Fruit fly (Drosophila melanogaster) whole organism, prepupa: ENCODE measurements around the gene CG13667.

ENCODE experiments used
- CG10631 ChIP-seq: fragments of 200-800 bp; sonication (Bioruptor generic); optimal IDR thresholded peaks from 2 replicates; lab custom pipeline; 2016; ENCODE audit warnings: missing biosample characterization, missing genetic modification characterization
- CG11294 ChIP-seq: fragments of 200-800 bp; sonication (Bioruptor generic); IDR thresholded peaks from 2 replicates; pipeline ENCODE4 v1.3.6; 2022; ENCODE audit warnings: missing biosample characterization, missing genetic modification characterization
- CG11762 ChIP-seq: fragments of 200-800 bp; sonication (Bioruptor generic); optimal IDR thresholded peaks from 3 replicates; lab custom pipeline; 2016; ENCODE audit warnings: missing biosample characterization, missing genetic modification characterization; ENCODE audit not compliant: insufficient read depth
- CG15336 ChIP-seq: fragments of 200-800 bp; sonication (Bioruptor generic); IDR thresholded peaks from 2 replicates; pipeline ENCODE4 v1.3.6; 2022; ENCODE audit warnings: missing biosample characterization, missing genetic modification characterization
- CG1621 ChIP-seq: fragments of 200-800 bp; sonication (Bioruptor generic); optimal IDR thresholded peaks from 3 replicates; lab custom pipeline; 2018; ENCODE audit warnings: missing biosample characterization, mild to moderate bottlenecking, missing genetic modification characterization
- CG16779 ChIP-seq: fragments of 200-800 bp; sonication (Bioruptor generic); optimal IDR thresholded peaks from 3 replicates; lab custom pipeline; 2017; ENCODE audit warnings: missing biosample characterization, mild to moderate bottlenecking, missing genetic modification characterization
- CG3032 ChIP-seq: fragments of 200-800 bp; optimal IDR thresholded peaks from 2 replicates; lab custom pipeline; 2019; ENCODE audit warnings: missing biosample characterization, mild to moderate bottlenecking, missing genetic modification characterization, moderate library complexity
- CG32006 ChIP-seq: fragments of 200-800 bp; sonication (Bioruptor generic); optimal IDR thresholded peaks from 3 replicates; lab custom pipeline; 2017; ENCODE audit warnings: missing biosample characterization, mild to moderate bottlenecking, missing genetic modification characterization
- CG3919 ChIP-seq: fragments of 200-800 bp; sonication (Bioruptor generic); optimal IDR thresholded peaks from 3 replicates; lab custom pipeline; 2016; ENCODE audit warnings: missing biosample characterization, missing genetic modification characterization
- CG4318 ChIP-seq: fragments of 200-800 bp; sonication (Bioruptor generic); optimal IDR thresholded peaks from 3 replicates; lab custom pipeline; 2017; ENCODE audit warnings: missing biosample characterization, mild to moderate bottlenecking, missing genetic modification characterization
- CG6808 ChIP-seq: fragments of 200-800 bp; sonication (Bioruptor generic); optimal IDR thresholded peaks from 3 replicates; lab custom pipeline; 2017; ENCODE audit warnings: missing biosample characterization, missing genetic modification characterization, mild to moderate bottlenecking, moderate library complexity, missing genetic modification reagents
- CG6854 ChIP-seq: fragments of 200-800 bp; sonication (Bioruptor generic); optimal IDR thresholded peaks from 2 replicates; lab custom pipeline; 2017; ENCODE audit warnings: missing biosample characterization, mild to moderate bottlenecking, missing genetic modification characterization
- CG7368 ChIP-seq: fragments of 200-800 bp; sonication (Bioruptor generic); optimal IDR thresholded peaks from 3 replicates; lab custom pipeline; 2016; ENCODE audit warnings: missing biosample characterization, missing genetic modification characterization
- CG8119 ChIP-seq: fragments of 200-800 bp; sonication (Bioruptor generic); IDR thresholded peaks from 3 replicates; pipeline ENCODE4 v1.3.6; 2022; ENCODE audit warnings: missing biosample characterization, missing genetic modification characterization
- CG8319 ChIP-seq: fragments of 200-800 bp; sonication (Bioruptor generic); optimal IDR thresholded peaks from 3 replicates; lab custom pipeline; 2016; ENCODE audit warnings: missing biosample characterization, missing genetic modification characterization
- CG8632 ChIP-seq: fragments of 200-800 bp; sonication (Bioruptor generic); optimal IDR thresholded peaks from 3 replicates; lab custom pipeline; 2016; ENCODE audit warnings: missing biosample characterization, missing genetic modification characterization
- CG9139 ChIP-seq: fragments of 200-800 bp; sonication (Bioruptor generic); optimal IDR thresholded peaks from 3 replicates; lab custom pipeline; 2017; ENCODE audit warnings: missing biosample characterization, mild to moderate bottlenecking, missing genetic modification characterization
- Eip75B ChIP-seq: fragments of 200-800 bp; sonication (Bioruptor generic); optimal IDR thresholded peaks from 3 replicates; lab custom pipeline; 2016; ENCODE audit warnings: missing biosample characterization, missing genetic modification characterization
- Eip78C ChIP-seq: fragments of 200-800 bp; sonication (Bioruptor generic); peaks from one replicate; lab custom pipeline; 2016; ENCODE audit warnings: missing biosample characterization, missing genetic modification characterization
- Ets21C ChIP-seq: fragments of 200-800 bp; sonication (Bioruptor generic); optimal IDR thresholded peaks from 3 replicates; lab custom pipeline; 2016; ENCODE audit warnings: missing biosample characterization, missing genetic modification characterization
- Ets96B ChIP-seq: fragments of 200-800 bp; optimal IDR thresholded peaks from 2 replicates; lab custom pipeline; 2019; ENCODE audit warnings: missing biosample characterization, mild to moderate bottlenecking, missing genetic modification characterization, moderate library complexity
- Gug ChIP-seq: fragments of 200-800 bp; sonication (Bioruptor generic); IDR thresholded peaks from 2 replicates; pipeline ENCODE4 v1.3.6; 2022; ENCODE audit warnings: missing biosample characterization, missing genetic modification characterization
- Hr4 ChIP-seq: fragments of 200-800 bp; sonication (Bioruptor generic); optimal IDR thresholded peaks from 3 replicates; lab custom pipeline; 2016; ENCODE audit warnings: missing biosample characterization, missing genetic modification characterization
- Lpt ChIP-seq: fragments of 200-800 bp; sonication (Bioruptor generic); optimal IDR thresholded peaks from 3 replicates; lab custom pipeline; 2016; ENCODE audit warnings: missing biosample characterization, missing genetic modification characterization
- OdsH ChIP-seq: fragments of 200-800 bp; sonication (Bioruptor generic); optimal IDR thresholded peaks from 3 replicates; lab custom pipeline; 2016; ENCODE audit warnings: missing biosample characterization, missing genetic modification characterization
- Smox ChIP-seq: fragments of 200-800 bp; sonication (Bioruptor generic); optimal IDR thresholded peaks from 3 replicates; lab custom pipeline; 2016; ENCODE audit warnings: missing biosample characterization, missing genetic modification characterization
- Sox14 ChIP-seq: fragments of 200-800 bp; sonication (Bioruptor generic); optimal IDR thresholded peaks from 3 replicates; lab custom pipeline; 2016; ENCODE audit warnings: missing biosample characterization, missing genetic modification characterization
- Sox15 ChIP-seq: fragments of 200-800 bp; sonication (Bioruptor generic); optimal IDR thresholded peaks from 3 replicates; lab custom pipeline; 2016; ENCODE audit warnings: missing biosample characterization, missing genetic modification characterization
- achi ChIP-seq: fragments of 200-800 bp; sonication (Bioruptor generic); optimal IDR thresholded peaks from 3 replicates; lab custom pipeline; 2016; ENCODE audit warnings: missing biosample characterization, missing genetic modification characterization
- acj6 ChIP-seq: fragments of 200-800 bp; sonication (Bioruptor generic); optimal IDR thresholded peaks from 3 replicates; lab custom pipeline; 2016; ENCODE audit warnings: missing biosample characterization, missing genetic modification characterization
- cyc ChIP-seq: fragments of 200-800 bp; sonication (Bioruptor generic); optimal IDR thresholded peaks from 3 replicates; lab custom pipeline; 2016; ENCODE audit warnings: missing biosample characterization, missing genetic modification characterization
- dac ChIP-seq: fragments of 200-800 bp; sonication (Bioruptor generic); optimal IDR thresholded peaks from 2 replicates; lab custom pipeline; 2017; ENCODE audit warnings: missing biosample characterization, mild to moderate bottlenecking, missing genetic modification characterization
- dsx ChIP-seq: fragments of 200-800 bp; optimal IDR thresholded peaks from 3 replicates; lab custom pipeline; 2019; ENCODE audit warnings: missing biosample characterization, mild to moderate bottlenecking, missing genetic modification characterization, moderate library complexity; ENCODE audit not compliant: poor library complexity, severe bottlenecking
- esn ChIP-seq: fragments of 200-800 bp; sonication (Bioruptor generic); optimal IDR thresholded peaks from 2 replicates; lab custom pipeline; 2016; ENCODE audit warnings: missing biosample characterization, mild to moderate bottlenecking, missing genetic modification characterization, moderate library complexity
- fd59A ChIP-seq: fragments of 200-800 bp; sonication (Bioruptor generic); optimal IDR thresholded peaks from 2 replicates; lab custom pipeline; 2017; ENCODE audit warnings: missing biosample characterization, mild to moderate bottlenecking, missing genetic modification characterization, missing genetic modification reagents
- fd85E ChIP-seq: fragments of 200-800 bp; sonication (Bioruptor generic); optimal IDR thresholded peaks from 3 replicates; lab custom pipeline; 2016; ENCODE audit warnings: missing biosample characterization, missing genetic modification characterization
- lz ChIP-seq: fragments of 200-800 bp; sonication (Bioruptor generic); optimal IDR thresholded peaks from 3 replicates; lab custom pipeline; 2016; ENCODE audit warnings: missing biosample characterization, missing genetic modification characterization
- ss ChIP-seq, 2 experiments: fragments of 200-800 bp; sonication (Bioruptor generic); optimal IDR thresholded peaks; 2 replicates in 1 of 2; 3 replicates in 1 of 2; lab custom pipeline; 2017 to 2018; ENCODE audit warnings: mild to moderate bottlenecking in 2 of 2, missing biosample characterization in 2 of 2, missing genetic modification characterization in 2 of 2, moderate library complexity in 1 of 2

CG13667 gene

dm6 chr3L:8423156-8423555, 17.9 kb downstream of the CG13667 start (continued):
- TF ChIP-seq CG7368, result no peak
- TF ChIP-seq Lpt (GFP tag; lab: Kevin White, UChicago), result no peak
- TF ChIP-seq cyc (GFP tag; lab: Kevin White, UChicago), result no peak
- TF ChIP-seq CG6808, result no peak
- TF ChIP-seq acj6 (GFP tag; lab: Kevin White, UChicago), result peak; percentile 15
- TF ChIP-seq CG1621 (tag; lab: Kevin White, UChicago), result no peak
- TF ChIP-seq Hr4 (GFP tag; lab: Kevin White, UChicago), result peak; percentile 65
- TF ChIP-seq fd85E (GFP tag; lab: Kevin White, UChicago), result no peak
- TF ChIP-seq CG11762 (GFP tag; lab: Kevin White, UChicago), result no peak
- peak; percentile 85 for TF ChIP-seq CG4318 (GFP tag; lab: Kevin White, UChicago)
- TF ChIP-seq CG10631 (GFP tag; lab: Kevin White, UChicago), result no peak
- peak; percentile 51 for TF ChIP-seq OdsH (GFP tag; lab: Kevin White, UChicago)
- peak; percentile 5 for TF ChIP-seq Ets96B (tag; lab: Kevin White, UChicago)
- TF ChIP-seq CG8319, result no peak
- no peak for TF ChIP-seq achi (GFP tag; lab: Kevin White, UChicago)
- TF ChIP-seq, all 60 proteins: peak for 16

dm6 chr3L:8424831-8425336, 19.6 kb downstream of the CG13667 start, which contains the start of gene Cbl:
Cbl (plus strand) TSS chr3L:8424954.
- no peak for TF ChIP-seq Hr4 (GFP tag; lab: Kevin White, UChicago)
- no peak for TF ChIP-seq CG16779 (tag; lab: Kevin White, UChicago)
- TF ChIP-seq lz, result no peak
- TF ChIP-seq CG8632 (GFP tag; lab: Kevin White, UChicago), result no peak
- TF ChIP-seq esn (GFP tag; lab: Kevin White, UChicago), result peak; percentile 17
- no peak for TF ChIP-seq dsx (GFP tag; lab: Kevin White, UChicago)
- no peak for TF ChIP-seq Ets96B (tag; lab: Kevin White, UChicago)
- no peak for TF ChIP-seq CG11294 (GFP tag; lab: Robert Waterston, UW)
- TF ChIP-seq achi (GFP tag; lab: Kevin White, UChicago), result no peak
- peak; percentile 66 for TF ChIP-seq Eip78C (GFP tag; lab: Kevin White, UChicago)
- TF ChIP-seq OdsH (GFP tag; lab: Kevin White, UChicago), result no peak
- TF ChIP-seq CG15336 (GFP tag; lab: Robert Waterston, UW), result no peak
- TF ChIP-seq Ets21C (GFP tag; lab: Kevin White, UChicago), result no peak
- no peak for TF ChIP-seq Gug (GFP tag; lab: Robert Waterston, UW)
- no peak for TF ChIP-seq fd59A (GFP tag; lab: Kevin White, UChicago)
- peak; percentile 24 for TF ChIP-seq CG3032
- TF ChIP-seq Sox14 (GFP tag; lab: Kevin White, UChicago), result peak; percentile 22
- no peak for TF ChIP-seq cyc (GFP tag; lab: Kevin White, UChicago)
- TF ChIP-seq CG32006 (GFP tag; lab: Kevin White, UChicago), result no peak
- TF ChIP-seq CG3919 (GFP tag; lab: Kevin White, UChicago), result no peak
- TF ChIP-seq Eip75B (GFP tag; lab: Kevin White, UChicago), result no peak
- no peak for TF ChIP-seq CG8119 (GFP tag; lab: Robert Waterston, UW)
- TF ChIP-seq ss (GFP tag; optimal IDR thresholded peaks at IDR 0.05; lab: Kevin White, UChicago), result no peak
- peak; percentile 60 for TF ChIP-seq CG6854 (GFP tag; lab: Kevin White, UChicago)
- no peak for TF ChIP-seq fd85E (GFP tag; lab: Kevin White, UChicago)
- TF ChIP-seq Lpt (GFP tag; lab: Kevin White, UChicago), result no peak
- TF ChIP-seq Sox15 (GFP tag; lab: Kevin White, UChicago), result no peak
- no peak for TF ChIP-seq CG1621 (tag; lab: Kevin White, UChicago)
- no peak for TF ChIP-seq Smox
- no peak for TF ChIP-seq dac (GFP tag; lab: Kevin White, UChicago)
- no peak for TF ChIP-seq CG9139 (GFP tag; lab: Kevin White, UChicago)
